Fruit fly (Drosophila melanogaster) whole organism, adult: Measurements from ENCODE around the gene CG7453.

ENCODE experiments used
- CG11617 ChIP-seq: fragments of 200-800 bp; sonication (Bioruptor generic); optimal IDR thresholded peaks from 2 replicates; lab custom pipeline; 2017; ENCODE audit warnings: mild to moderate bottlenecking, missing biosample characterization, missing genetic modification reagents, missing genetic modification characterization
- CG33017 ChIP-seq: fragments of 200-800 bp; sonication (Bioruptor generic); optimal IDR thresholded peaks from 2 replicates; lab custom pipeline; 2018; ENCODE audit warnings: missing biosample characterization, mild to moderate bottlenecking, missing genetic modification characterization, moderate library complexity
- CG7101 ChIP-seq: fragments of 200-800 bp; sonication (Bioruptor generic); optimal IDR thresholded peaks from 2 replicates; lab custom pipeline; 2018; ENCODE audit warnings: missing biosample characterization, mild to moderate bottlenecking, missing genetic modification characterization, moderate library complexity

DNA sequence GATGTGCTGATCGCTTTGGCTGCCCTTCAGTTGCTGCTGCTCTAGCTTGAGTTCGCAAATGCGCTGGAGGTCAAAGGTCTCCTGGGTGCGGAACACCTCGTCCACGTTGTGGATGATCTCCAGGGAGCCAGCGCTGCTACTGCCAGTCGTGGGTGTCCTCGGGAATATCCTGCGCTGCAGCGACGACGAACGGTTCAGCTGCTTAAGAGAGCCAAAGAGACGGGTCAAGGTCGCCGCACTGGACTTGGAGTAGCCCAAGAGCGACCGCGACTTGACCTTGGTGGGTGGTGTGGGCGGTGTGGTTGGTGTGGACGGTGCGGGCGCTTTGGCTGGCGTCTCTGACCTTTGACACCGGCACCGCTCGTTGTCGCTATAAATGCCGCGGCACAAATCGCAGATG is 25.7 kb upstream of the CG7453 start:
- no peak for TF ChIP-seq CG7101 (tag; lab: Kevin White, UChicago)
- no peak for TF ChIP-seq CG33017 (tag; lab: Kevin White, UChicago)
- no peak for TF ChIP-seq CG11617 (GFP tag; lab: Kevin White, UChicago)
